Worm (Caenorhabditis elegans) whole organism, late embryonic: Measurements from ENCODE around the gene F08G12.3.

Experiments used
- F13H6.1 ChIP-seq: sonication (generic microtip); optimal IDR thresholded peaks from 2 replicates; lab custom pipeline; 2016; ENCODE audit warnings: missing genetic modification characterization, missing compliant biosample characterization
- T23F11.4 ChIP-seq: fragments of 200-800 bp; sonication (Bioruptor generic); optimal IDR thresholded peaks from 2 replicates; lab custom pipeline; 2018; ENCODE audit warnings: mild to moderate bottlenecking, missing genetic modification characterization, missing compliant biosample characterization
- Y22D7AL.16 ChIP-seq: sonication (generic microtip); optimal IDR thresholded peaks from 2 replicates; lab custom pipeline; 2016; ENCODE audit warnings: missing genetic modification characterization, missing compliant biosample characterization
- ahr-1 ChIP-seq: sonication (generic microtip); optimal IDR thresholded peaks from 2 replicates; lab custom pipeline; 2016; ENCODE audit warnings: missing genetic modification characterization, missing compliant biosample characterization
- ama-1 ChIP-seq: fragments of 150-350 bp; optimal IDR thresholded peaks from 2 replicates; lab custom pipeline; 2014
- ceh-14 ChIP-seq: sonication (generic microtip); optimal IDR thresholded peaks from 2 replicates; lab custom pipeline; 2016; ENCODE audit warnings: missing genotype, missing genetic modification characterization, missing compliant biosample characterization
- ceh-18 ChIP-seq: sonication (generic microtip); optimal IDR thresholded peaks from 2 replicates; lab custom pipeline; 2016; ENCODE audit warnings: missing genetic modification characterization, missing compliant biosample characterization
- ceh-19 ChIP-seq: fragments of 200-800 bp; sonication (Bioruptor generic); optimal IDR thresholded peaks from 2 replicates; lab custom pipeline; 2018; ENCODE audit warnings: mild to moderate bottlenecking, missing genetic modification characterization, missing compliant biosample characterization
- ceh-2 ChIP-seq: sonication (generic microtip); optimal IDR thresholded peaks from 2 replicates; lab custom pipeline; 2016; ENCODE audit warnings: missing genotype, missing genetic modification characterization, missing compliant biosample characterization
- ceh-24 ChIP-seq: sonication (generic microtip); optimal IDR thresholded peaks from 2 replicates; lab custom pipeline; 2016; ENCODE audit warnings: mild to moderate bottlenecking, missing genetic modification characterization, missing compliant biosample characterization
- ceh-30 ChIP-seq: fragments of 150-350 bp; optimal IDR thresholded peaks from 2 replicates; lab custom pipeline; 2014; ENCODE audit warnings: missing biosample characterization, missing genetic modification characterization
- ceh-31 ChIP-seq: sonication (generic microtip); optimal IDR thresholded peaks from 2 replicates; lab custom pipeline; 2016; ENCODE audit warnings: missing genetic modification characterization, missing compliant biosample characterization
- ceh-34 ChIP-seq: sonication (generic microtip); optimal IDR thresholded peaks from 2 replicates; lab custom pipeline; 2016; ENCODE audit warnings: mild to moderate bottlenecking, missing genetic modification characterization, missing compliant biosample characterization
- ceh-48 ChIP-seq: sonication (generic microtip); optimal IDR thresholded peaks from 2 replicates; lab custom pipeline; 2016; ENCODE audit warnings: missing genetic modification characterization, inconsistent platforms, missing compliant biosample characterization
- ceh-6 ChIP-seq: fragments of 200-800 bp; sonication (Bioruptor generic); optimal IDR thresholded peaks from 2 replicates; lab custom pipeline; 2018; ENCODE audit warnings: mild to moderate bottlenecking, missing genetic modification characterization, missing compliant biosample characterization
- dmd-4 ChIP-seq: sonication (generic microtip); optimal IDR thresholded peaks from 2 replicates; lab custom pipeline; 2016; ENCODE audit warnings: borderline replicate concordance, missing genetic modification characterization, missing compliant biosample characterization
- elt-2 ChIP-seq: sonication (generic microtip); optimal IDR thresholded peaks from 2 replicates; lab custom pipeline; 2016; ENCODE audit warnings: missing genetic modification reagents, missing genetic modification characterization, missing compliant biosample characterization
- elt-4 ChIP-seq: sonication (generic microtip); optimal IDR thresholded peaks from 2 replicates; lab custom pipeline; 2016; ENCODE audit warnings: missing genetic modification characterization, missing compliant biosample characterization
- eyg-1 ChIP-seq: sonication (generic microtip); optimal IDR thresholded peaks from 2 replicates; lab custom pipeline; 2016; ENCODE audit warnings: missing genotype, missing genetic modification characterization, missing compliant biosample characterization
- fax-1 ChIP-seq: sonication (generic microtip); optimal IDR thresholded peaks from 2 replicates; lab custom pipeline; 2016; ENCODE audit warnings: missing genotype, missing genetic modification characterization, missing compliant biosample characterization
- fkh-6 ChIP-seq: sonication (generic microtip); optimal IDR thresholded peaks from 2 replicates; lab custom pipeline; 2016; ENCODE audit warnings: missing genetic modification characterization, missing compliant biosample characterization
- hlh-15 ChIP-seq: sonication (generic microtip); optimal IDR thresholded peaks from 2 replicates; lab custom pipeline; 2016; ENCODE audit warnings: missing genetic modification characterization, missing compliant biosample characterization
- hlh-30 ChIP-seq: sonication (generic microtip); optimal IDR thresholded peaks from 2 replicates; lab custom pipeline; 2017; ENCODE audit warnings: antibody characterized with exemption, missing genetic modification characterization, missing compliant biosample characterization; ENCODE audit not compliant: insufficient read depth
- hlh-6 ChIP-seq: sonication (generic microtip); optimal IDR thresholded peaks from 2 replicates; lab custom pipeline; 2016; ENCODE audit warnings: missing genotype, missing genetic modification characterization, missing compliant biosample characterization
- hlh-8 ChIP-seq: sonication (generic microtip); optimal IDR thresholded peaks from 2 replicates; lab custom pipeline; 2016; ENCODE audit warnings: missing genotype, missing genetic modification characterization, missing compliant biosample characterization
- lin-11 ChIP-seq: fragments of 200-800 bp; sonication (Bioruptor generic); optimal IDR thresholded peaks from 2 replicates; lab custom pipeline; 2018; ENCODE audit warnings: mild to moderate bottlenecking, missing genetic modification characterization, missing compliant biosample characterization
- nfya-1 ChIP-seq: sonication (generic microtip); optimal IDR thresholded peaks from 2 replicates; lab custom pipeline; 2017; ENCODE audit warnings: missing genetic modification characterization, mild to moderate bottlenecking, missing compliant biosample characterization, antibody characterized with exemption, moderate library complexity
- nhr-232 ChIP-seq: sonication (generic microtip); optimal IDR thresholded peaks from 2 replicates; lab custom pipeline; 2016; ENCODE audit warnings: missing genetic modification characterization, missing compliant biosample characterization
- odd-2 ChIP-seq: sonication (generic microtip); optimal IDR thresholded peaks from 2 replicates; lab custom pipeline; 2017; ENCODE audit warnings: antibody characterized with exemption, mild to moderate bottlenecking, missing genetic modification characterization, missing compliant biosample characterization
- pag-3 ChIP-seq: sonication (generic microtip); optimal IDR thresholded peaks from 2 replicates; lab custom pipeline; 2016; ENCODE audit warnings: missing compliant biosample characterization, missing genetic modification characterization, borderline replicate concordance
- pat-9 ChIP-seq: fragments of 200-800 bp; sonication (Bioruptor generic); optimal IDR thresholded peaks from 2 replicates; lab custom pipeline; 2018; ENCODE audit warnings: mild to moderate bottlenecking, missing genetic modification characterization, moderate library complexity, missing compliant biosample characterization
- pax-1 ChIP-seq: fragments of 150-350 bp; optimal IDR thresholded peaks from 2 replicates; lab custom pipeline; 2014; ENCODE audit warnings: missing biosample characterization, missing genetic modification characterization
- pha-2 ChIP-seq: sonication (generic microtip); optimal IDR thresholded peaks from 2 replicates; lab custom pipeline; 2017; ENCODE audit warnings: mild to moderate bottlenecking, missing genetic modification characterization, missing compliant biosample characterization
- pqm-1 ChIP-seq: sonication (generic microtip); optimal IDR thresholded peaks from 2 replicates; lab custom pipeline; 2016; ENCODE audit warnings: missing genetic modification characterization, missing compliant biosample characterization
- rnt-1 ChIP-seq: sonication (generic microtip); optimal IDR thresholded peaks from 2 replicates; lab custom pipeline; 2016; ENCODE audit warnings: missing genetic modification characterization, missing compliant biosample characterization
- sdc-2 ChIP-seq: sonication (generic microtip); optimal IDR thresholded peaks from 2 replicates; lab custom pipeline; 2016; ENCODE audit warnings: missing genotype, missing genetic modification characterization, missing compliant biosample characterization
- sox-2 ChIP-seq: fragments of 200-800 bp; sonication (Bioruptor generic); IDR thresholded peaks from 2 replicates; pipeline ENCODE4 v1.3.6; 2022; ENCODE audit warnings: missing genetic modification reagents, missing genetic modification characterization, missing compliant biosample characterization
- sox-4 ChIP-seq: sonication (generic microtip); optimal IDR thresholded peaks from 2 replicates; lab custom pipeline; 2017; ENCODE audit warnings: mild to moderate bottlenecking, missing genetic modification characterization, inconsistent platforms, missing compliant biosample characterization
- tbx-2 ChIP-seq: sonication (generic microtip); optimal IDR thresholded peaks from 2 replicates; lab custom pipeline; 2016; ENCODE audit warnings: missing genetic modification characterization, missing compliant biosample characterization
- tbx-7 ChIP-seq: sonication (generic microtip); optimal IDR thresholded peaks from 2 replicates; lab custom pipeline; 2016; ENCODE audit warnings: missing genotype, missing genetic modification characterization, missing compliant biosample characterization
- ttx-3 ChIP-seq: sonication (generic microtip); optimal IDR thresholded peaks from 2 replicates; lab custom pipeline; 2016; ENCODE audit warnings: missing genetic modification reagents, missing genetic modification characterization, missing compliant biosample characterization
- ztf-16 ChIP-seq: sonication (generic microtip); optimal IDR thresholded peaks from 2 replicates; lab custom pipeline; 2017; ENCODE audit warnings: missing genetic modification characterization, missing compliant biosample characterization

The F08G12.3 gene

ce11 chrX:11286246-11286645 lies 13.8 kb upstream of the F08G12.3 start, which contains the start of gene F38B2.3:
Gene F38B2.3, minus strand, starts transcription at chrX:11286346.
- TF ChIP-seq hlh-15 (tag; lab: Kevin White, UChicago), result no peak
- no peak for TF ChIP-seq ceh-2
- TF ChIP-seq fax-1 (tag; lab: Kevin White, UChicago), result no peak
- no peak for TF ChIP-seq fkh-6
- no peak for TF ChIP-seq lin-11 (tag; lab: Kevin White, UChicago)
- no peak for TF ChIP-seq eyg-1
- TF ChIP-seq F13H6.1, result no peak
- TF ChIP-seq ceh-18 (tag; lab: Kevin White, UChicago), result no peak
- TF ChIP-seq pha-2, result no peak
- no peak for TF ChIP-seq ztf-16 (tag; lab: Kevin White, UChicago)
- TF ChIP-seq pag-3 (tag; lab: Kevin White, UChicago), result no peak
- TF ChIP-seq ama-1 (lab: Kevin White, UChicago), result no peak
- TF ChIP-seq tbx-7 (tag; lab: Kevin White, UChicago), result no peak
- no peak for TF ChIP-seq pat-9 (tag; lab: Kevin White, UChicago)
- no peak for TF ChIP-seq elt-2 (tag; lab: Kevin White, UChicago)
- TF ChIP-seq ceh-31 (tag; lab: Kevin White, UChicago), result no peak
- no peak for TF ChIP-seq Y22D7AL.16 (tag; lab: Kevin White, UChicago)

DNA sequence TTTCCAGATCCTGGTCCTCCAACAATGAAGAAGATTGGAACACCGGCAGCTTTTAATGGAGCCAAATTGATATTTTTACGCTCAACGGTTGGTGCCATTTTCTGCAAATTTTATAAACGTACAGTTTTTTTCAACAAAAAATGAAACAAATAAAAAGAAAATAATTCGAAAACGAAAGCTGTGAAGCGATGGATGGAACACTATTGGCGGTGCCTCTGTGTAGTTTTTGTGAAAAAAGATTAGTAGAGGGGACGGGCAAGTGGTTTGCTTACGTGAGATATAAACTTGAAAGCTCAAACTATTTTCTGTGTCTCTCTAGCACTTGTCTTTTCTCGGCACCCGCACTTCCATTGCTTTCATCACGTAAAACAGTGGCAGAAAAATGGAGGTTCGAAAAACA lies 12.4 kb upstream of the F08G12.3 start, which contains the start of gene F38B2.4:
Gene F38B2.4 (minus strand): TSS at position 101 of the 400 bp plus-strand sequence.
- TF ChIP-seq ceh-30 (tag; lab: Kevin White, UChicago), result no peak
- TF ChIP-seq ahr-1, result no peak
- no peak for TF ChIP-seq ceh-14 (tag; lab: Kevin White, UChicago)
- no peak for TF ChIP-seq sox-4 (tag; lab: Kevin White, UChicago)
- TF ChIP-seq nfya-1 (tag; lab: Kevin White, UChicago), result no peak
- no peak for TF ChIP-seq sdc-2 (tag; lab: Kevin White, UChicago)
- no peak for TF ChIP-seq dmd-4
- TF ChIP-seq ceh-34 (tag; lab: Kevin White, UChicago), result no peak
- no peak for TF ChIP-seq lin-11 (tag; lab: Kevin White, UChicago)
- no peak for TF ChIP-seq pha-2
- no peak for TF ChIP-seq hlh-6 (tag; lab: Kevin White, UChicago)
- no peak for TF ChIP-seq rnt-1 (tag; lab: Kevin White, UChicago)

DNA sequence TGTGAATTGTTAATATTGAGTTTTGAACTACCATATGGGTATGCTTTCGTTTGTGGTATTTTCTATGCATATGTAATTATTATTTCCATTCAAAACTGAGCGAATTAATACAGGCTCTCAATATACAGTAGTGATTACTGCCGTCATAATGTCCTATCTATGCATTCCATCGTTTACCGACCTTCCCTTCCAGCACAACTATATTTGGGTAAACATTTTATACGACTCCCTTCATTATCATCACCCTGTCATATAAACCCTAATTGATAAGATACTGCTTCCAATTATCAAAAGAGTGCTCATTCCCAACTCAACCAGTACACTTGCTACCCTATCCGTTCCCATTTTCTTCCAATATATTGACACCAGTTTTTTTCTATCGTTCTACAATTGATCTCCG lies 10.1 kb upstream of the F08G12.3 start:
- TF ChIP-seq elt-2 (tag; lab: Kevin White, UChicago) (peak; percentile 77), tbx-2 (tag; lab: Kevin White, UChicago) (no peak)

DNA sequence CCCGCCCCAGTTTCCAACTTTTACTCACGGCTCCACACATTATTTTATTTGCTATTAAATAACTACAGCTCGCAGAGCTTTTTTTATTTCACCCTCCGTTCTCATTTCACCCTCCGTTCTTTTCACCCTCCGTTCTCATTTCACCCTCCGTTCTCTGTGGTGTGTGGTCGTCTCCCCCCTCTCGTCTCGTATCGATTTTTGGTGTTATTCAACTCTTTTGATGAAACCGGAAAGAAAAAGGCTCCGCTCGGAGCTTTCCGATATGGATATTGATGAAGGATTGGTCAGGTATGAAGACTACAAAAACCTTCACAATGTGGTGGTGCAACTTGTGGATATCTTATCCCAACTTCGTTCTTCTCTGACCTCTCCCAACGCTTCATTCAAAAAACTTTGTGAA lies 9.5 kb upstream of the F08G12.3 start:
- TF ChIP-seq nhr-232 (tag; lab: Kevin White, UChicago) (no peak), elt-4 (tag; lab: Kevin White, UChicago) (no peak), ceh-48 (tag; lab: Kevin White, UChicago) (peak; percentile 72)

DNA sequence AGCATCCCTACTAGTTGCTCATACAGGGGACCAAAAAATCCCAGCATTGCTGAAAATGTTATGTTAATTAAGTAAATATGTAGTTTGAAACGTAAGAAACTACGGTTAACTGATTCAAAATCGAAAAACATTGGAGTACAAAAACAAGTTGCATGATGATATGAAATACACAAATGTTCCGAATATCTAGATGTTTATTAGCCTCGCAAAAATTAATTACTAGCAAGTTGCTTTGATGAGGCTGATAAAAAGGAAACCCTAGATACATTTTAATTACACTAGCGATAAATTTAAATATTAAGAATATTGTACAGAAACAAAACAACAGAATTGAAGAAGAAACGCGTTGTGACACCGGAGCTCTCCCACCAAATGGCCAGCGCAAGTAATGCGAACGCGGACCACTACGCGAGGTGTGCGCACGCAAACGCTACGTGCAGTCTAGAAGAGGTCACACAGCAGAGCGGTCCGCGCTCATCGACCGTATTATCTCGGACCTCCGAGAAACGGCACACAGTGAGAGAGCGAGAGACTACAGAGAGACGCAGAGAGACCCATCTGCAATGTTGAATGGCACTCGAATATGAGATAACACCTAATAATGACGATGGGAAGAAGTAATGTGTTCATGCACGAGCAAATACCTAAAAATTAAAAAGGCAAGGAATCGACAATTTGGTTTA lies 3.2 kb upstream of the F08G12.3 start, which contains the start of gene inx-2:
Gene inx-2 (minus strand): TSS at position 51 of the 683 bp plus-strand sequence.
- TF ChIP-seq ama-1 (lab: Kevin White, UChicago) (no peak), hlh-30 (tag; lab: Kevin White, UChicago) (peak; percentile 36), T23F11.4 (GFP tag; lab: Kevin White, UChicago) (no peak), tbx-2 (tag; lab: Kevin White, UChicago) (peak; percentile 63), pax-1 (tag; lab: Kevin White, UChicago) (peak; percentile 48), sdc-2 (tag; lab: Kevin White, UChicago) (peak; percentile 50), lin-11 (tag; lab: Kevin White, UChicago) (no peak), sox-2 (no peak), ceh-14 (tag; lab: Kevin White, UChicago) (no peak), odd-2 (tag; lab: Kevin White, UChicago) (no peak), ceh-6 (GFP tag; lab: Kevin White, UChicago) (no peak), nhr-232 (tag; lab: Kevin White, UChicago) (no peak), ceh-24 (tag; lab: Kevin White, UChicago) (no peak), ceh-34 (tag; lab: Kevin White, UChicago) (peak; percentile 19), hlh-8 (tag; lab: Kevin White, UChicago) (no peak), ceh-19 (no peak), pqm-1 (tag; lab: Kevin White, UChicago) (no peak), fkh-6 (no peak), ahr-1 (no peak), elt-2 (tag; lab: Kevin White, UChicago) (peak; percentile 44), ttx-3 (tag; lab: Kevin White, UChicago) (no peak), hlh-6 (tag; lab: Kevin White, UChicago) (no peak), ceh-31 (tag; lab: Kevin White, UChicago) (peak; percentile 36)
